Fruit fly (Drosophila melanogaster): Measurements from ENCODE around the gene CG1486.

- TF ChIP-seq psq (optimal IDR thresholded peaks at IDR 0.05) (no peak), EcR (GFP tag; optimal IDR thresholded peaks at IDR 0.05) (no peak), usp (GFP tag; optimal IDR thresholded peaks at IDR 0.05) (no peak)
These were observed 1.4 kb upstream of the CG1486 start for dm6 chrX:21322289-21322981.
